Worm (Caenorhabditis elegans) whole organism, young adult: ENCODE data around the gene sec-20.
"Not testable (repeated sequence)": the region's sequence is repeated elsewhere in the genome, so short reads cannot be mapped to it uniquely, and the experiment has no call there.

Experiments used
- B0035.1 ChIP-seq: sonication (generic microtip); optimal IDR thresholded peaks from 2 replicates; lab custom pipeline; 2016; ENCODE audit warnings: missing genetic modification characterization, mild to moderate bottlenecking, missing compliant biosample characterization, missing genotype, missing genetic modification reagents
- B0261.1 ChIP-seq: sonication (generic microtip); optimal IDR thresholded peaks from 2 replicates; lab custom pipeline; 2016; ENCODE audit warnings: mild to moderate bottlenecking, missing genetic modification characterization, moderate library complexity, missing compliant biosample characterization
- C17E4.6 ChIP-seq: fragments of 200-800 bp; sonication (Bioruptor generic); IDR thresholded peaks from 2 replicates; pipeline ENCODE4 v1.3.6; 2022; ENCODE audit warnings: missing genetic modification reagents, missing genetic modification characterization, missing compliant biosample characterization
- D2030.7 ChIP-seq: fragments of 200-800 bp; sonication (Bioruptor generic); IDR thresholded peaks from 2 replicates; pipeline ENCODE4 v1.3.6; 2022; ENCODE audit warnings: missing genetic modification reagents, missing genetic modification characterization, missing compliant biosample characterization
- F23B12.7 ChIP-seq: sonication (generic microtip); optimal IDR thresholded peaks from 2 replicates; lab custom pipeline; 2017; ENCODE audit warnings: missing genetic modification characterization, mild to moderate bottlenecking, missing compliant biosample characterization, antibody characterized with exemption, moderate library complexity; ENCODE audit not compliant: insufficient read depth
- F33H1.4 ChIP-seq: fragments of 200-800 bp; sonication (Bioruptor generic); IDR thresholded peaks from 2 replicates; pipeline ENCODE4 v1.3.6; 2022; ENCODE audit warnings: missing genetic modification reagents, missing genetic modification characterization, missing compliant biosample characterization
- F52B5.7 ChIP-seq: sonication (generic microtip); optimal IDR thresholded peaks from 2 replicates; lab custom pipeline; 2016; ENCODE audit warnings: mild to moderate bottlenecking, missing genetic modification characterization, missing compliant biosample characterization
- F55B11.4 ChIP-seq: sonication (generic microtip); optimal IDR thresholded peaks from 2 replicates; lab custom pipeline; 2016; ENCODE audit warnings: missing compliant biosample characterization, missing genetic modification characterization, borderline replicate concordance; ENCODE audit not compliant: insufficient read depth
- F57A8.1 ChIP-seq: fragments of 200-800 bp; sonication (Bioruptor generic); optimal IDR thresholded peaks from 2 replicates; lab custom pipeline; 2018; ENCODE audit warnings: mild to moderate bottlenecking, missing genetic modification characterization, moderate library complexity, missing compliant biosample characterization
- T07F8.4 ChIP-seq: sonication (generic microtip); optimal IDR thresholded peaks from 2 replicates; lab custom pipeline; 2016; ENCODE audit warnings: mild to moderate bottlenecking, missing genetic modification characterization, moderate library complexity, missing compliant biosample characterization
- T26A5.8 ChIP-seq: sonication (generic microtip); optimal IDR thresholded peaks from 2 replicates; lab custom pipeline; 2016; ENCODE audit warnings: missing genetic modification characterization, missing compliant biosample characterization
- Y53G8AR.9 ChIP-seq: fragments of 200-800 bp; sonication (Bioruptor generic); conservative IDR thresholded peaks from 2 replicates; pipeline ENCODE4 v1.3.6; 2022; ENCODE audit warnings: missing genetic modification reagents, missing genetic modification characterization, missing compliant biosample characterization
- Y56A3A.18 ChIP-seq: fragments of 200-800 bp; sonication (Bioruptor generic); IDR thresholded peaks from 2 replicates; pipeline ENCODE4 v1.3.6; 2022; ENCODE audit warnings: missing genetic modification reagents, missing genetic modification characterization, missing compliant biosample characterization
- bed-1 ChIP-seq: fragments of 200-800 bp; sonication (Bioruptor generic); IDR thresholded peaks from 2 replicates; pipeline ENCODE4 v1.3.6; 2022; ENCODE audit warnings: missing genetic modification reagents, missing genetic modification characterization, missing compliant biosample characterization
- cebp-1 ChIP-seq, 2 experiments: fragments of 200-800 bp in 1 of 2; sonication (Bioruptor generic) in 1 of 2; sonication (generic microtip) in 1 of 2; IDR thresholded peaks in 1 of 2; optimal IDR thresholded peaks in 1 of 2; 2 replicates each; pipeline versions ENCODE4 v1.3.6 to Lab custom; 2017 to 2022; ENCODE audit warnings: missing compliant biosample characterization in 2 of 2, missing genetic modification characterization in 2 of 2, mild to moderate bottlenecking in 1 of 2, missing genetic modification reagents in 1 of 2, moderate library complexity in 1 of 2
- ceh-100 ChIP-seq: fragments of 200-800 bp; sonication (Bioruptor generic); IDR thresholded peaks from 2 replicates; pipeline ENCODE4 v1.3.6; 2022; ENCODE audit warnings: missing genetic modification reagents, missing genetic modification characterization, missing compliant biosample characterization
- ceh-58 ChIP-seq: fragments of 200-800 bp; sonication (Bioruptor generic); IDR thresholded peaks from 2 replicates; pipeline ENCODE4 v1.3.6; 2022; ENCODE audit warnings: missing genetic modification characterization, missing compliant biosample characterization
- ceh-79 ChIP-seq: sonication (generic microtip); optimal IDR thresholded peaks from 2 replicates; lab custom pipeline; 2017; ENCODE audit warnings: mild to moderate bottlenecking, missing genetic modification characterization, missing compliant biosample characterization
- ceh-91 ChIP-seq: fragments of 200-800 bp; sonication (Bioruptor generic); IDR thresholded peaks from 2 replicates; pipeline ENCODE4 v1.3.6; 2022; ENCODE audit warnings: missing genetic modification reagents, missing genetic modification characterization, missing compliant biosample characterization
- die-1 ChIP-seq: sonication (generic microtip); optimal IDR thresholded peaks from 2 replicates; lab custom pipeline; 2016; ENCODE audit warnings: missing genotype, mild to moderate bottlenecking, missing genetic modification characterization, missing compliant biosample characterization
- dox-1 ChIP-seq: fragments of 200-800 bp; sonication (Bioruptor generic); IDR thresholded peaks from 2 replicates; pipeline ENCODE4 v1.3.6; 2022; ENCODE audit warnings: missing genetic modification reagents, missing genetic modification characterization, missing compliant biosample characterization
- egl-44 ChIP-seq: fragments of 200-800 bp; sonication (Bioruptor generic); IDR thresholded peaks from 2 replicates; pipeline ENCODE4 v1.3.6; 2022; ENCODE audit warnings: missing genetic modification reagents, missing genetic modification characterization, missing compliant biosample characterization
- fkh-3 ChIP-seq: sonication (generic microtip); optimal IDR thresholded peaks from 2 replicates; lab custom pipeline; 2016; ENCODE audit warnings: mild to moderate bottlenecking, missing genetic modification characterization, missing compliant biosample characterization
- hmg-1.2 ChIP-seq: fragments of 200-800 bp; sonication (Bioruptor generic); IDR thresholded peaks from 2 replicates; pipeline ENCODE4 v1.3.6; 2022; ENCODE audit warnings: missing genetic modification reagents, missing genetic modification characterization, missing compliant biosample characterization
- let-526 ChIP-seq: fragments of 200-800 bp; sonication (Bioruptor generic); IDR thresholded peaks from 2 replicates; pipeline ENCODE4 v1.3.6; 2022; ENCODE audit warnings: missing genetic modification reagents, missing genetic modification characterization, missing compliant biosample characterization
- lin-35 ChIP-seq, 3 experiments: fragments of 150-350 bp in 2 of 3; sonication (generic microtip) in 1 of 3; optimal IDR thresholded peaks; 2 replicates each; lab custom pipeline; 2014 to 2018; ENCODE audit warnings: missing biosample characterization in 3 of 3, missing genetic modification characterization in 3 of 3, missing genetic modification reagents in 3 of 3
- lin-40 ChIP-seq: sonication (generic microtip); optimal IDR thresholded peaks from 2 replicates; lab custom pipeline; 2016; ENCODE audit warnings: missing genetic modification characterization, mild to moderate bottlenecking, missing compliant biosample characterization, missing genotype, missing genetic modification reagents
- lir-1 ChIP-seq: fragments of 200-800 bp; sonication (Bioruptor generic); conservative IDR thresholded peaks from 2 replicates; pipeline ENCODE4 v1.3.6; 2022; ENCODE audit warnings: missing genetic modification reagents, missing genetic modification characterization, missing compliant biosample characterization
- lsl-1 ChIP-seq: fragments of 200-800 bp; sonication (Bioruptor generic); optimal IDR thresholded peaks from 2 replicates; lab custom pipeline; 2018; ENCODE audit warnings: mild to moderate bottlenecking, missing genetic modification characterization, moderate library complexity, missing compliant biosample characterization
- mes-4 ChIP-seq: sonication (generic microtip); optimal IDR thresholded peaks from 2 replicates; lab custom pipeline; 2016; ENCODE audit warnings: missing genotype, missing genetic modification characterization, missing compliant biosample characterization
- mxl-1 ChIP-seq: sonication (generic microtip); optimal IDR thresholded peaks from 2 replicates; lab custom pipeline; 2016; ENCODE audit warnings: missing genetic modification characterization, missing compliant biosample characterization
- nfya-2 ChIP-seq: fragments of 200-800 bp; sonication (Bioruptor generic); IDR thresholded peaks from 2 replicates; pipeline ENCODE4 v1.3.6; 2022; ENCODE audit warnings: missing genetic modification reagents, missing genetic modification characterization, missing compliant biosample characterization
- nfyb-1 ChIP-seq: fragments of 200-800 bp; sonication (Bioruptor generic); IDR thresholded peaks from 2 replicates; pipeline ENCODE4 v1.3.6; 2022; ENCODE audit warnings: missing genetic modification reagents, missing genetic modification characterization, missing compliant biosample characterization
- nhr-120 ChIP-seq: fragments of 200-800 bp; sonication (Bioruptor generic); IDR thresholded peaks from 2 replicates; pipeline ENCODE4 v1.3.6; 2022; ENCODE audit warnings: missing genetic modification characterization, missing compliant biosample characterization
- nhr-27 ChIP-seq: fragments of 200-800 bp; sonication (Bioruptor generic); optimal IDR thresholded peaks from 2 replicates; lab custom pipeline; 2018; ENCODE audit warnings: mild to moderate bottlenecking, missing genetic modification characterization, moderate library complexity, missing compliant biosample characterization
- rpc-1 ChIP-seq, 2 experiments: fragments of 150-350 bp in 1 of 2; sonication (generic microtip) in 1 of 2; optimal IDR thresholded peaks; 2 replicates each; lab custom pipeline; 2014 to 2018; ENCODE audit warnings: missing biosample characterization in 1 of 2, missing genetic modification characterization in 1 of 2, missing genetic modification reagents in 1 of 2, missing genotype in 1 of 2
- snpc-1.3 ChIP-seq: sonication (generic microtip); optimal IDR thresholded peaks from 2 replicates; lab custom pipeline; 2017; ENCODE audit warnings: missing genetic modification characterization, mild to moderate bottlenecking, missing compliant biosample characterization, antibody characterized with exemption, moderate library complexity, missing genotype, missing genetic modification reagents; ENCODE audit not compliant: insufficient read depth
- snpc-3.4 ChIP-seq: sonication (generic microtip); optimal IDR thresholded peaks from 2 replicates; lab custom pipeline; 2017; ENCODE audit warnings: missing genetic modification characterization, mild to moderate bottlenecking, missing compliant biosample characterization, antibody characterized with exemption, moderate library complexity, missing genotype, missing genetic modification reagents
- somi-1 ChIP-seq: fragments of 200-800 bp; sonication (Bioruptor generic); optimal IDR thresholded peaks from 2 replicates; lab custom pipeline; 2018; ENCODE audit warnings: mild to moderate bottlenecking, missing genetic modification characterization, missing compliant biosample characterization
- tbp1 ChIP-seq: fragments of 200-800 bp; sonication (Bioruptor generic); optimal IDR thresholded peaks from 2 replicates; lab custom pipeline; 2018; ENCODE audit warnings: mild to moderate bottlenecking, missing genetic modification characterization, missing compliant biosample characterization
- unc-62 ChIP-seq: fragments of 150-350 bp; optimal IDR thresholded peaks from 2 replicates; lab custom pipeline; 2014; ENCODE audit warnings: missing biosample characterization, missing genetic modification reagents, missing genetic modification characterization
- xnd-1 ChIP-seq: sonication (generic microtip); optimal IDR thresholded peaks from 2 replicates; lab custom pipeline; 2016; ENCODE audit warnings: missing genotype, missing genetic modification reagents, missing genetic modification characterization, missing compliant biosample characterization
- ztf-28 ChIP-seq: fragments of 200-800 bp; sonication (Bioruptor generic); IDR thresholded peaks from 2 replicates; pipeline ENCODE4 v1.3.6; 2022; ENCODE audit warnings: missing genetic modification reagents, missing genetic modification characterization, missing compliant biosample characterization
- ztf-3 ChIP-seq: fragments of 200-800 bp; sonication (Bioruptor generic); optimal IDR thresholded peaks from 2 replicates; lab custom pipeline; 2018; ENCODE audit warnings: mild to moderate bottlenecking, missing genetic modification characterization, missing compliant biosample characterization
- ztf-6 ChIP-seq: fragments of 200-800 bp; sonication (Bioruptor generic); IDR thresholded peaks from 2 replicates; pipeline ENCODE4 v1.3.6; 2022; ENCODE audit warnings: missing genetic modification reagents, missing genetic modification characterization, missing compliant biosample characterization

Gene sec-20

ce11 chrIII:232918-233317 is 41.0 kb downstream of the sec-20 start (continued):
- 0 out of 2 replicates have a peak, but pooled peaks have one; percentile 82 for TF ChIP-seq bed-1
- 0 out of 2 replicates have a peak, but pooled peaks have one; percentile 14 for TF ChIP-seq F33H1.4 (GFP tag; lab: Robert Waterston, UW)
- TF ChIP-seq rpc-1 (optimal IDR thresholded peaks at IDR 0.05; lab: Kevin White, UChicago): not testable (repeated sequence)
- peak; percentile 46 for TF ChIP-seq rpc-1 (tag; optimal IDR thresholded peaks at IDR 0.05; lab: Kevin White, UChicago)
- TF ChIP-seq B0261.1 (tag; lab: Kevin White, UChicago): peak; percentile 32
- TF ChIP-seq, all 124 proteins: peak for 17; not testable (repeated sequence) for 107

- TF ChIP-seq F23B12.7 (tag; lab: Kevin White, UChicago): no peak
- TF ChIP-seq dox-1 (GFP tag; lab: Robert Waterston, UW): no peak
- no peak for TF ChIP-seq C17E4.6
- no peak for TF ChIP-seq T26A5.8 (tag; lab: Kevin White, UChicago)
- no peak for TF ChIP-seq egl-44 (GFP tag; lab: Robert Waterston, UW)
- TF ChIP-seq Y53G8AR.9 (GFP tag; lab: Robert Waterston, UW): no peak
- TF ChIP-seq xnd-1 (tag; lab: Kevin White, UChicago): no peak
- no peak for TF ChIP-seq ceh-58 (GFP tag; lab: Robert Waterston, UW)
- TF ChIP-seq F52B5.7 (tag; lab: Kevin White, UChicago): no peak
- TF ChIP-seq T07F8.4: no peak
- no peak for TF ChIP-seq ceh-79 (tag; lab: Kevin White, UChicago)
- TF ChIP-seq rpc-1 (optimal IDR thresholded peaks at IDR 0.05; lab: Kevin White, UChicago): no peak
- no peak for TF ChIP-seq rpc-1 (tag; optimal IDR thresholded peaks at IDR 0.05; lab: Kevin White, UChicago)
- no peak for TF ChIP-seq F55B11.4
- TF ChIP-seq B0035.1 (tag; lab: Kevin White, UChicago): no peak
- TF ChIP-seq die-1: no peak
- no peak for TF ChIP-seq mxl-1 (tag; lab: Kevin White, UChicago)
- TF ChIP-seq ceh-91 (GFP tag; lab: Robert Waterston, UW): 0 out of 2 replicates have a peak, but pooled peaks have one; percentile 22
- TF ChIP-seq ceh-100 (GFP tag; lab: Robert Waterston, UW): no peak
- TF ChIP-seq snpc-3.4 (tag; lab: Kevin White, UChicago): peak; percentile 54
- TF ChIP-seq cebp-1 (GFP tag; IDR thresholded peaks at IDR 0.05; lab: Robert Waterston, UW): peak; percentile 45; the same call in 1 of the 2 replicates
- no peak for TF ChIP-seq cebp-1 (tag; optimal IDR thresholded peaks at IDR 0.05; lab: Kevin White, UChicago)
- TF ChIP-seq somi-1 (GFP tag; lab: Kevin White, UChicago): no peak
- no peak for TF ChIP-seq nfyb-1 (GFP tag; lab: Robert Waterston, UW)
- peak; percentile 59 for TF ChIP-seq snpc-1.3 (tag; lab: Kevin White, UChicago)
- TF ChIP-seq ztf-28 (GFP tag; lab: Robert Waterston, UW): no peak
- no peak for TF ChIP-seq unc-62 (GFP tag; lab: Kevin White, UChicago)
- peak; percentile 93 for TF ChIP-seq hmg-1.2 (GFP tag; lab: Robert Waterston, UW)
- TF ChIP-seq nfya-2: no peak
- peak; percentile 86 for TF ChIP-seq D2030.7
- no peak for TF ChIP-seq ztf-6 (GFP tag; lab: Robert Waterston, UW)
- TF ChIP-seq F57A8.1 (GFP tag; lab: Kevin White, UChicago): no peak
- no peak for TF ChIP-seq ztf-3 (GFP tag; lab: Kevin White, UChicago)
- no peak for TF ChIP-seq let-526
- TF ChIP-seq lir-1 (GFP tag; lab: Robert Waterston, UW): no peak
- no peak for TF ChIP-seq fkh-3
- TF ChIP-seq nhr-27 (tag; lab: Kevin White, UChicago): no peak
- TF ChIP-seq lin-40: no peak
- peak; percentile 59 for TF ChIP-seq tbp1
- no peak for TF ChIP-seq mes-4 (tag; lab: Kevin White, UChicago)
- TF ChIP-seq nhr-120: no peak
- peak; percentile 57 for TF ChIP-seq lsl-1
- TF ChIP-seq Y56A3A.18 (GFP tag; lab: Robert Waterston, UW): no peak
- peak in 1 of 3 experiments; percentile 33 for TF ChIP-seq lin-35 (GFP tag; optimal IDR thresholded peaks at IDR 0.05; lab: Kevin White, UChicago)
Observed at ce11 chrIII:235115-235514, 43.2 kb downstream of the sec-20 start.
